Worm (Caenorhabditis elegans) whole organism, L1 larva: ENCODE data around the gene che-6.

Experiments
- C16A3.4 ChIP-seq: fragments of 150-350 bp; optimal IDR thresholded peaks from 2 replicates; lab custom pipeline; 2014; ENCODE audit warnings: missing biosample characterization, missing genetic modification characterization
- ama-1 ChIP-seq: fragments of 150-350 bp; optimal IDR thresholded peaks from 2 replicates; lab custom pipeline; 2014
- ceh-88 ChIP-seq: fragments of 200-800 bp; sonication (Bioruptor generic); IDR thresholded peaks from 2 replicates; pipeline ENCODE4 v1.3.6; 2022; ENCODE audit warnings: missing genetic modification characterization, missing compliant biosample characterization
- dsc-1 ChIP-seq: sonication (generic microtip); optimal IDR thresholded peaks from 2 replicates; lab custom pipeline; 2016; ENCODE audit warnings: mild to moderate bottlenecking, missing genetic modification characterization, missing compliant biosample characterization
- efl-1 ChIP-seq, 4 experiments: fragments of 150-350 bp; optimal IDR thresholded peaks in 3 of 4; peaks in 1 of 4; 1 replicate in 1 of 4; 2 replicates in 3 of 4; lab custom pipeline; 2014; ENCODE audit warnings: missing biosample characterization in 2 of 4, missing genetic modification characterization in 2 of 4, missing genetic modification reagents in 2 of 4
- elt-2 ChIP-seq: sonication (generic microtip); optimal IDR thresholded peaks from 2 replicates; lab custom pipeline; 2016; ENCODE audit warnings: missing genetic modification characterization, mild to moderate bottlenecking, inconsistent platforms, missing compliant biosample characterization, missing genetic modification reagents
- elt-3 ChIP-seq, 6 experiments: fragments of 150-350 bp in 1 of 6; sonication (generic microtip); optimal IDR thresholded peaks; 2 replicates each; lab custom pipeline; 2017 to 2018; ENCODE audit warnings: missing biosample characterization in 6 of 6, missing genetic modification characterization in 6 of 6, inconsistent platforms in 1 of 6
- ets-5 ChIP-seq: fragments of 200-800 bp; sonication (Bioruptor generic); IDR thresholded peaks from 2 replicates; pipeline ENCODE4 v1.3.6; 2022; ENCODE audit warnings: missing genetic modification characterization, missing compliant biosample characterization
- fkh-4 ChIP-seq: sonication (generic microtip); optimal IDR thresholded peaks from 2 replicates; lab custom pipeline; 2016; ENCODE audit warnings: missing compliant biosample characterization, missing genetic modification characterization, borderline replicate concordance
- fkh-8 ChIP-seq: sonication (generic microtip); optimal IDR thresholded peaks from 2 replicates; lab custom pipeline; 2016; ENCODE audit warnings: mild to moderate bottlenecking, missing genetic modification characterization, missing compliant biosample characterization
- hpl-2 ChIP-seq: fragments of 150-350 bp; optimal IDR thresholded peaks from 2 replicates; lab custom pipeline; 2014; ENCODE audit warnings: missing biosample characterization, missing genetic modification reagents, missing genetic modification characterization
- irx-1 ChIP-seq: sonication (generic microtip); optimal IDR thresholded peaks from 2 replicates; lab custom pipeline; 2016; ENCODE audit warnings: missing genetic modification characterization, missing compliant biosample characterization
- isw-1 ChIP-seq: fragments of 200-800 bp; sonication (Bioruptor generic); IDR thresholded peaks from 2 replicates; pipeline ENCODE4 v1.3.6; 2022; ENCODE audit warnings: missing genetic modification characterization, missing compliant biosample characterization
- jun-1 ChIP-seq: fragments of 150-350 bp; optimal IDR thresholded peaks from 2 replicates; lab custom pipeline; 2014; ENCODE audit warnings: missing biosample characterization, missing genetic modification reagents, missing genetic modification characterization
- lin-13 ChIP-seq: fragments of 150-350 bp; optimal IDR thresholded peaks from 2 replicates; lab custom pipeline; 2014; ENCODE audit warnings: missing biosample characterization, missing genetic modification reagents, missing genetic modification characterization
- lsy-2 ChIP-seq, 2 experiments: fragments of 150-350 bp; optimal IDR thresholded peaks; 2 replicates each; lab custom pipeline; 2014; ENCODE audit warnings: missing biosample characterization in 2 of 2, missing genetic modification characterization in 2 of 2
- nhr-11 ChIP-seq: fragments of 150-350 bp; optimal IDR thresholded peaks from 2 replicates; lab custom pipeline; 2014; ENCODE audit warnings: missing biosample characterization, missing genetic modification characterization
- nhr-47 ChIP-seq: sonication (generic microtip); optimal IDR thresholded peaks from 2 replicates; lab custom pipeline; 2016; ENCODE audit warnings: mild to moderate bottlenecking, missing genetic modification characterization, moderate library complexity, missing compliant biosample characterization
- nhr-84 ChIP-seq: sonication (generic microtip); optimal IDR thresholded peaks from 2 replicates; lab custom pipeline; 2017; ENCODE audit warnings: missing biosample characterization, missing genetic modification characterization
- pax-3 ChIP-seq: fragments of 200-800 bp; sonication (Bioruptor generic); optimal IDR thresholded peaks from 2 replicates; lab custom pipeline; 2018; ENCODE audit warnings: mild to moderate bottlenecking, missing genetic modification characterization, moderate library complexity, missing compliant biosample characterization
- snpc-4 ChIP-seq: fragments of 150-350 bp; optimal IDR thresholded peaks from 2 replicates; lab custom pipeline; 2014; ENCODE audit warnings: missing biosample characterization, missing genetic modification characterization
- sptf-1 ChIP-seq: fragments of 150-350 bp; optimal IDR thresholded peaks from 2 replicates; lab custom pipeline; 2014; ENCODE audit warnings: missing biosample characterization, missing genetic modification characterization
- unc-130 ChIP-seq: fragments of 150-350 bp; optimal IDR thresholded peaks from 2 replicates; lab custom pipeline; 2017; ENCODE audit warnings: missing biosample characterization, missing genetic modification characterization, inconsistent platforms
- unc-30 ChIP-seq: sonication (generic microtip); optimal IDR thresholded peaks from 2 replicates; lab custom pipeline; 2017; ENCODE audit warnings: missing biosample characterization, missing genetic modification characterization
- unc-62 ChIP-seq: fragments of 150-350 bp; optimal IDR thresholded peaks from 2 replicates; lab custom pipeline; 2014; ENCODE audit warnings: missing biosample characterization, missing genetic modification reagents, missing genetic modification characterization
- unc-86 ChIP-seq: sonication (generic microtip); optimal IDR thresholded peaks from 2 replicates; lab custom pipeline; 2016; ENCODE audit warnings: missing genetic modification characterization, missing compliant biosample characterization
- unc-98 ChIP-seq: fragments of 200-800 bp; sonication (Bioruptor generic); IDR thresholded peaks from 2 replicates; pipeline ENCODE4 v1.3.6; 2022; ENCODE audit warnings: missing genetic modification characterization, missing compliant biosample characterization
- zip-4 ChIP-seq: fragments of 200-800 bp; sonication (Bioruptor generic); optimal IDR thresholded peaks from 2 replicates; lab custom pipeline; 2018; ENCODE audit warnings: mild to moderate bottlenecking, missing genetic modification characterization, moderate library complexity, missing compliant biosample characterization
- ztf-4 ChIP-seq: fragments of 150-350 bp; optimal IDR thresholded peaks from 2 replicates; lab custom pipeline; 2014; ENCODE audit warnings: missing biosample characterization, missing genetic modification characterization

Gene che-6

ce11 chrIV:2117268-2117667, 6.1 kb upstream of the che-6 start:
- TF ChIP-seq dsc-1 (tag; lab: Kevin White, UChicago): peak; percentile 90
- no peak for TF ChIP-seq nhr-47 (tag; lab: Kevin White, UChicago)
- TF ChIP-seq fkh-8 (tag; lab: Kevin White, UChicago): no peak
- TF ChIP-seq unc-30 (tag; lab: Kevin White, UChicago): no peak
- no peak for TF ChIP-seq unc-98

ce11 chrIV:2114337-2114736, 3.1 kb upstream of the che-6 start, which contains the start of gene xbx-4:
xbx-4 (plus strand) TSS chrIV:2114637.
- TF ChIP-seq C16A3.4 (tag; lab: Kevin White, UChicago): no peak
- no peak for TF ChIP-seq ztf-4 (tag; lab: Kevin White, UChicago)
- no peak for TF ChIP-seq unc-86 (tag; lab: Kevin White, UChicago)

- TF ChIP-seq elt-2 (tag; lab: Kevin White, UChicago): peak; percentile 15
- no peak for TF ChIP-seq fkh-4
Measured at ce11 chrIV:2113362-2114056, 2.3 kb upstream of the che-6 start, which contains the start of gene C23H5.8. C23H5.8 (minus strand) TSS chrIV:2113412.

ce11 chrIV:2106708-2107107, 4.5 kb downstream of the che-6 start:
- TF ChIP-seq efl-1 (optimal IDR thresholded peaks at IDR 0.05; lab: Kevin White, UChicago): no peak
- TF ChIP-seq efl-1 (GFP tag; optimal IDR thresholded peaks at IDR 0.05 in 1 of 2; lab: Kevin White, UChicago): peak in 1 of 2 experiments; percentile 23
- no peak for TF ChIP-seq jun-1 (tag; lab: Kevin White, UChicago)

ce11 chrIV:2102793-2103192, 8.4 kb downstream of the che-6 start, which contains the start of gene C23H5.15:
C23H5.15 (minus strand) TSS chrIV:2102893.
- TF ChIP-seq lsy-2 (tag; optimal IDR thresholded peaks at IDR 0.05; lab: Kevin White, UChicago) (no peak), efl-1 (optimal IDR thresholded peaks at IDR 0.05; lab: Kevin White, UChicago) (no peak), efl-1 (GFP tag; optimal IDR thresholded peaks at IDR 0.05 in 1 of 2; lab: Kevin White, UChicago) (peak in 1 of 2 experiments; percentile 46), pax-3 (tag; lab: Kevin White, UChicago) (no peak)

ce11 chrIV:2099771-2100170, 11.4 kb downstream of the che-6 start, which contains the start of gene C23H5.11:
C23H5.11 (minus strand) TSS chrIV:2099871.
- TF ChIP-seq unc-62 (no peak), sptf-1 (tag; lab: Kevin White, UChicago) (no peak), elt-3 (tag; optimal IDR thresholded peaks at IDR 0.05; lab: Kevin White, UChicago) (no peak), ets-5 (GFP tag; lab: Robert Waterston, UW) (no peak), dsc-1 (tag; lab: Kevin White, UChicago) (no peak)
- TF ChIP-seq, all 84 proteins: peak for 0

- no peak for TF ChIP-seq nhr-11 (tag; lab: Kevin White, UChicago)
- TF ChIP-seq nhr-84: no peak
- no peak for TF ChIP-seq isw-1 (GFP tag; lab: Robert Waterston, UW)
- TF ChIP-seq unc-130 (tag; lab: Kevin White, UChicago): no peak
- TF ChIP-seq zip-4 (GFP tag; lab: Kevin White, UChicago): no peak
- no peak for TF ChIP-seq ceh-88 (GFP tag; lab: Robert Waterston, UW)
- no peak for TF ChIP-seq snpc-4 (tag; lab: Kevin White, UChicago)
- no peak for TF ChIP-seq elt-2 (tag; lab: Kevin White, UChicago)
- TF ChIP-seq ama-1 (lab: Kevin White, UChicago): no peak
- TF ChIP-seq nhr-47 (tag; lab: Kevin White, UChicago): no peak
- no peak for TF ChIP-seq unc-30 (tag; lab: Kevin White, UChicago)
- no peak for TF ChIP-seq hpl-2 (GFP tag; lab: Kevin White, UChicago)
- TF ChIP-seq lin-13 (GFP tag; lab: Kevin White, UChicago): no peak
- TF ChIP-seq irx-1 (tag; lab: Kevin White, UChicago): no peak
- TF ChIP-seq, all 84 proteins: peak for 0
Measured at ce11 chrIV:2083734-2084133, 27.5 kb downstream of the che-6 start, which contains the start of gene mca-2. mca-2 (plus strand) TSS chrIV:2084034.
